Worm (Caenorhabditis elegans) whole organism, L3 larva: Measurements from ENCODE around the gene hgap-2.
A peak's percentile ranks its signal among the peaks of the same experiment; 100 is the strongest.

Experiments used
- R02D3.7 ChIP-seq: fragments of 150-350 bp; optimal IDR thresholded peaks from 2 replicates; lab custom pipeline; 2014; ENCODE audit warnings: missing biosample characterization, missing genetic modification characterization
- aly-2 ChIP-seq: fragments of 150-350 bp; optimal IDR thresholded peaks from 2 replicates; lab custom pipeline; 2014; ENCODE audit warnings: missing biosample characterization, missing genetic modification characterization
- ama-1 ChIP-seq: fragments of 150-350 bp; optimal IDR thresholded peaks from 2 replicates; lab custom pipeline; 2018
- ceh-28 ChIP-seq: fragments of 150-350 bp; optimal IDR thresholded peaks from 2 replicates; lab custom pipeline; 2014; ENCODE audit warnings: missing biosample characterization, missing genetic modification reagents, missing genetic modification characterization
- ceh-82 ChIP-seq: fragments of 150-350 bp; optimal IDR thresholded peaks from 2 replicates; lab custom pipeline; 2014; ENCODE audit warnings: missing biosample characterization, missing genetic modification characterization
- daf-12 ChIP-seq: fragments of 150-350 bp; optimal IDR thresholded peaks from 2 replicates; lab custom pipeline; 2014; ENCODE audit warnings: missing biosample characterization, missing genetic modification reagents, missing genetic modification characterization
- egl-27 ChIP-seq: sonication (generic microtip); optimal IDR thresholded peaks from 4 replicates; lab custom pipeline; 2017; ENCODE audit warnings: missing biosample characterization, missing genetic modification reagents, missing genetic modification characterization
- egl-5 ChIP-seq: fragments of 150-350 bp; optimal IDR thresholded peaks from 2 replicates; lab custom pipeline; 2017; ENCODE audit warnings: missing biosample characterization, missing genetic modification reagents, missing genetic modification characterization, inconsistent platforms
- elt-2 ChIP-seq: sonication (generic microtip); optimal IDR thresholded peaks from 2 replicates; lab custom pipeline; 2016; ENCODE audit warnings: missing genetic modification reagents, mild to moderate bottlenecking, missing genetic modification characterization, missing compliant biosample characterization
- elt-3 ChIP-seq, 3 experiments: fragments of 150-350 bp in 1 of 3; sonication (generic microtip) in 2 of 3; optimal IDR thresholded peaks; 2 replicates in 2 of 3; 4 replicates in 1 of 3; lab custom pipeline; 2014 to 2017; ENCODE audit warnings: missing biosample characterization in 3 of 3, missing genetic modification characterization in 3 of 3
- fkh-10 ChIP-seq: sonication (generic microtip); optimal IDR thresholded peaks from 2 replicates; lab custom pipeline; 2017; ENCODE audit warnings: missing biosample characterization, missing genetic modification reagents, missing genetic modification characterization
- fkh-2 ChIP-seq: fragments of 150-350 bp; optimal IDR thresholded peaks from 2 replicates; lab custom pipeline; 2014; ENCODE audit warnings: missing biosample characterization, missing genetic modification reagents, missing genetic modification characterization
- fos-1 ChIP-seq: fragments of 150-350 bp; optimal IDR thresholded peaks from 2 replicates; lab custom pipeline; 2014; ENCODE audit warnings: missing biosample characterization, missing genetic modification characterization
- hmg-11 ChIP-seq: sonication (generic microtip); optimal IDR thresholded peaks from 2 replicates; lab custom pipeline; 2016; ENCODE audit warnings: missing genetic modification characterization, missing compliant biosample characterization
- lin-15B ChIP-seq: fragments of 150-350 bp; optimal IDR thresholded peaks from 2 replicates; lab custom pipeline; 2014; ENCODE audit warnings: missing biosample characterization, missing genetic modification characterization
- lin-39 ChIP-seq: fragments of 150-350 bp; optimal IDR thresholded peaks from 2 replicates; lab custom pipeline; 2018; ENCODE audit warnings: missing biosample characterization, missing genetic modification reagents, missing genetic modification characterization
- lsy-12 ChIP-seq: sonication (generic microtip); optimal IDR thresholded peaks from 2 replicates; lab custom pipeline; 2016; ENCODE audit warnings: mild to moderate bottlenecking, missing genetic modification characterization, missing compliant biosample characterization
- mdl-1 ChIP-seq: fragments of 150-350 bp; optimal IDR thresholded peaks from 2 replicates; lab custom pipeline; 2014; ENCODE audit warnings: missing biosample characterization, missing genetic modification characterization
- nfya-1 ChIP-seq: sonication (generic microtip); optimal IDR thresholded peaks from 2 replicates; lab custom pipeline; 2017; ENCODE audit warnings: missing genetic modification characterization, mild to moderate bottlenecking, missing compliant biosample characterization, antibody characterized with exemption, moderate library complexity; ENCODE audit not compliant: insufficient read depth
- nhr-11 ChIP-seq: fragments of 150-350 bp; optimal IDR thresholded peaks from 2 replicates; lab custom pipeline; 2014; ENCODE audit warnings: missing biosample characterization, missing genetic modification characterization
- nhr-12 ChIP-seq: fragments of 150-350 bp; optimal IDR thresholded peaks from 2 replicates; lab custom pipeline; 2014; ENCODE audit warnings: missing biosample characterization, missing genetic modification characterization
- nhr-23 ChIP-seq: fragments of 150-350 bp; optimal IDR thresholded peaks from 2 replicates; lab custom pipeline; 2014; ENCODE audit warnings: missing biosample characterization, missing genetic modification reagents, missing genetic modification characterization
- nhr-237 ChIP-seq: fragments of 150-350 bp; optimal IDR thresholded peaks from 2 replicates; lab custom pipeline; 2014; ENCODE audit warnings: missing biosample characterization, missing genetic modification characterization
- nhr-25 ChIP-seq: sonication (generic microtip); optimal IDR thresholded peaks from 2 replicates; lab custom pipeline; 2017; ENCODE audit warnings: missing biosample characterization, missing genetic modification characterization
- nhr-28 ChIP-seq: fragments of 150-350 bp; optimal IDR thresholded peaks from 2 replicates; lab custom pipeline; 2014; ENCODE audit warnings: missing biosample characterization, missing genetic modification characterization
- nhr-43 ChIP-seq: sonication (generic microtip); optimal IDR thresholded peaks from 2 replicates; lab custom pipeline; 2016; ENCODE audit warnings: mild to moderate bottlenecking, missing genetic modification characterization, missing compliant biosample characterization; ENCODE audit not compliant: poor library complexity, severe bottlenecking
- nhr-67 ChIP-seq: fragments of 150-350 bp; optimal IDR thresholded peaks from 2 replicates; lab custom pipeline; 2014; ENCODE audit warnings: missing biosample characterization, missing genetic modification characterization
- nhr-76 ChIP-seq: fragments of 150-350 bp; sonication (generic microtip); optimal IDR thresholded peaks from 5 replicates; lab custom pipeline; 2014; ENCODE audit warnings: missing biosample characterization, missing genetic modification characterization
- nhr-77 ChIP-seq: fragments of 150-350 bp; optimal IDR thresholded peaks from 2 replicates; lab custom pipeline; 2014; ENCODE audit warnings: missing biosample characterization, missing genetic modification characterization
- pha-4 ChIP-seq: fragments of 150-350 bp; optimal IDR thresholded peaks from 2 replicates; lab custom pipeline; 2014; ENCODE audit warnings: missing biosample characterization, missing genetic modification reagents, missing genetic modification characterization
- pqm-1 ChIP-seq: fragments of 150-350 bp; optimal IDR thresholded peaks from 2 replicates; lab custom pipeline; 2017; ENCODE audit warnings: missing biosample characterization, missing genetic modification characterization, inconsistent platforms
- sea-2 ChIP-seq: fragments of 150-350 bp; sonication (generic microtip); optimal IDR thresholded peaks from 4 replicates; lab custom pipeline; 2014; ENCODE audit warnings: missing biosample characterization, missing genetic modification reagents, missing genetic modification characterization
- skn-1 ChIP-seq: fragments of 150-350 bp; optimal IDR thresholded peaks from 2 replicates; lab custom pipeline; 2014; ENCODE audit warnings: missing biosample characterization, missing genetic modification characterization
- snpc-4 ChIP-seq: fragments of 150-350 bp; optimal IDR thresholded peaks from 2 replicates; lab custom pipeline; 2014; ENCODE audit warnings: missing biosample characterization, missing genetic modification characterization
- tbx-2 ChIP-seq: sonication (generic microtip); optimal IDR thresholded peaks from 2 replicates; lab custom pipeline; 2016; ENCODE audit warnings: mild to moderate bottlenecking, missing genetic modification characterization, missing compliant biosample characterization
- unc-39 ChIP-seq: sonication (generic microtip); optimal IDR thresholded peaks from 4 replicates; lab custom pipeline; 2017; ENCODE audit warnings: missing biosample characterization, missing genetic modification characterization
- unc-62 ChIP-seq: fragments of 150-350 bp; sonication (generic microtip); optimal IDR thresholded peaks from 4 replicates; lab custom pipeline; 2014; ENCODE audit warnings: missing biosample characterization, missing genetic modification reagents, missing genetic modification characterization
- zag-1 ChIP-seq: fragments of 150-350 bp; optimal IDR thresholded peaks from 2 replicates; lab custom pipeline; 2014; ENCODE audit warnings: missing biosample characterization, missing genetic modification characterization

hgap-2 gene

DNA sequence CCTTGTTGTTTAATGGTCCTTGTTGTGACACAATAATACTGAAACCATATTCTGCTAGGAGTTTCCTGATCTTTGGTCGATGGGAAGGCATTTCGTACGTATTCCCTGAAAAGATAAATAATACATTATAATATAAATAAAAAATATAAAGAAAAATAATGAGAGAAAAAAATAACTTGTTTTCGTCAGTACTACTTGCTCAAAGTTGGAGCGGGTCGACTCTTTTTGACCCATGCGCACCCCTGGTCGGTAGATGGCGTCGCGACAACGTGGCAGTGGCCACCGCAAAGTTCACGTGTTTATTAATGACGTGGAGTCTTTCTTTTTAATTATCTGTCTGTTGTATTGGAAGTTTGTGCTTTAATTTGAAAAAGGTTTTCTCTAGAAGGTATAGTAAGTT, 11.1 kb upstream of the hgap-2 start, which contains the start of gene C34C6.10:
Gene C34C6.10, minus strand, starts transcription at position 101 of the 400 bp plus-strand sequence.
- TF ChIP-seq sea-2: no peak
- TF ChIP-seq daf-12 (tag; lab: Kevin White, UChicago): no peak
- no peak for TF ChIP-seq lin-39 (tag; lab: Kevin White, UChicago)
- no peak for TF ChIP-seq lsy-12 (tag; lab: Kevin White, UChicago)
- no peak for TF ChIP-seq tbx-2 (tag; lab: Kevin White, UChicago)
- TF ChIP-seq R02D3.7: no peak
- no peak for TF ChIP-seq nhr-77 (tag; lab: Kevin White, UChicago)
- no peak for TF ChIP-seq zag-1 (tag; lab: Kevin White, UChicago)
- TF ChIP-seq unc-39: no peak
- no peak for TF ChIP-seq nhr-11 (tag; lab: Kevin White, UChicago)
- TF ChIP-seq skn-1 (tag; lab: Kevin White, UChicago): no peak
- no peak for TF ChIP-seq nhr-23 (tag; lab: Kevin White, UChicago)
- TF ChIP-seq nhr-67 (tag; lab: Kevin White, UChicago): no peak
- TF ChIP-seq pha-4 (tag; lab: Kevin White, UChicago): no peak

DNA sequence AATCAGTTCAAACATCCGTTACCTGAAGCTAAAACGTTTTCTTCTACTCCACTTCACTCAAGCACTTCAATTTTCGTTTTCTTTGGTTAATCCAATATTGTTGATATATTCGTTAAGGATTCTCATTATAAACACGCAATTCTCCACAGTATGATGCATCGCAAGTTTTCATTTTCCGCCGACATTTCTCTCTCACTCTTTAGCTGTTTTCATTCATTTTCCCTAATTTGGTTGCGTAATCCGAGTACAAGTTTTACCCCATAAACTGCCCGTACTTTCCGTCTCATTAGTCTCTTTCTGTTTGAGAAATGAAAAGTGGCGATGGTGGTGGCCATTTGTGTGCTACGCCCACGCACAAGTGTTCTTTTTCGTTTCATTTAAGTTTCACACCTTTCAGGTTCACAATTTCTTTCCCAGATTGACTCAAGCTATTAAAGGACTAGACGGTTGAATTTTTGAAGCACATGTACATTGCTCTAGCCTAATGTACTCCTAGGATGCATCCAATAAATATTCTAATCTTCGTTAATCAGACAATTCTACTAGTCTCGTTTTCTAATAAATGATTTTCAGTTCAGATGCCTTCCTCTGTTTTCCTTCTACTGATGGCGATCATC, 6.7 kb upstream of the hgap-2 start, which contains the start of gene C34C6.3:
Gene C34C6.3, plus strand, starts transcription at position 567 of the 617 bp plus-strand sequence.
- TF ChIP-seq nhr-28 (tag; lab: Kevin White, UChicago) (no peak), nhr-43 (tag; lab: Kevin White, UChicago) (no peak), elt-3 (tag; optimal IDR thresholded peaks at IDR 0.05; lab: Kevin White, UChicago) (no peak), pqm-1 (tag; lab: Kevin White, UChicago) (no peak), fos-1 (no peak), pha-4 (tag; lab: Kevin White, UChicago) (no peak), hmg-11 (tag; lab: Kevin White, UChicago) (no peak), R02D3.7 (no peak), nfya-1 (no peak), unc-62 (GFP tag; lab: Kevin White, UChicago) (no peak), elt-2 (tag; lab: Kevin White, UChicago) (no peak), nhr-23 (tag; lab: Kevin White, UChicago) (no peak), aly-2 (tag; lab: Kevin White, UChicago) (no peak), ceh-28 (tag; lab: Kevin White, UChicago) (no peak), snpc-4 (tag; lab: Kevin White, UChicago) (no peak), egl-27 (tag; lab: Kevin White, UChicago) (no peak)

DNA sequence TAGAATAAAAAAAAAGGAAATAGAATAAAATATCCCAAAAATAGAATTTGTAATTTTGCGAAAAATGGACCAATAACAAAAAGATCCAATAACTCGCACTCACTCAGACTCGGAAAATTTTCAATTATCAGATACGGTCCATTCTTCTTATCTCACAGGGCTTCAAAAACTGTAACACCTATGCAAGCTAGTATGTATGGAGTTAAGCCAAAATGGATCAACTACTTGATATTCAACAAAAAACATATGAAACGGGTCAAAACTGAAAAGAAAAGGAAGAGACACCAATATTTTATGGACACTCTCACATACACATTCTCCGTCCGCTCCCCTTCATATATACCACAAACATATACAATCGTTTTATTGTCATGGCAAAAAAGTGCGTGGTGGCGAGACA, 899 bp upstream of the hgap-2 start, which contains the start of gene C34C6.9:
Gene C34C6.9, plus strand, starts transcription at position 301 of the 400 bp plus-strand sequence.
- TF ChIP-seq nhr-76 (tag; lab: Kevin White, UChicago) (no peak), daf-12 (tag; lab: Kevin White, UChicago) (no peak), ama-1 (no peak), nhr-23 (tag; lab: Kevin White, UChicago) (no peak), ceh-82 (tag; lab: Kevin White, UChicago) (no peak), skn-1 (tag; lab: Kevin White, UChicago) (no peak), nhr-28 (tag; lab: Kevin White, UChicago) (no peak), egl-5 (tag; lab: Kevin White, UChicago) (no peak), egl-27 (tag; lab: Kevin White, UChicago) (no peak), lsy-12 (tag; lab: Kevin White, UChicago) (no peak), nhr-25 (tag; lab: Kevin White, UChicago) (no peak), ceh-28 (tag; lab: Kevin White, UChicago) (no peak), lin-15B (tag; lab: Kevin White, UChicago) (no peak), nhr-12 (no peak), aly-2 (tag; lab: Kevin White, UChicago) (no peak), mdl-1 (tag; lab: Kevin White, UChicago) (no peak), elt-2 (tag; lab: Kevin White, UChicago) (no peak), elt-3 (tag; optimal IDR thresholded peaks at IDR 0.05; lab: Kevin White, UChicago) (no peak), pqm-1 (tag; lab: Kevin White, UChicago) (no peak), tbx-2 (tag; lab: Kevin White, UChicago) (no peak)

DNA sequence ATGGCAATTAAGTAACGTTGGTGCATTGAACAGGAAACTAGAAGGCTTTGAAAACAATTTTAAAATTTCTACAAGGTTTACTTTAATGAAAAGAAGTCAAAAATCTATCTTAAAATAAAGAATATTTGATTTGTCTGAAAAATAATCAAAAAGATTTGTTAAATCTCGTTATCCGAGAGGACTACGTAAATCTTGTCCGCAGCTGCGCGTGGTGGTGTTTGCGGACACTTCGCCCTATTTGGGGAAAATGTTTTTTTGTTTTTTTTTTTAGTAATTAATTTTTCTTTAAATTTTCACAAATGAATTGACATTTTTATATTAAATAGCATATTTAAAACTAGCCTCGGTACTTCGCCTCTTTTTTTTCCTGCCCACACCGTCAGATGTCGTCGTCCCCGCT, 791 bp downstream of the hgap-2 start:
- TF ChIP-seq fkh-2 (tag; lab: Kevin White, UChicago) (no peak), nhr-43 (tag; lab: Kevin White, UChicago) (peak; percentile 50), fos-1 (no peak), nfya-1 (peak; percentile 60), ama-1 (no peak), nhr-77 (tag; lab: Kevin White, UChicago) (no peak), nhr-11 (tag; lab: Kevin White, UChicago) (no peak), egl-5 (tag; lab: Kevin White, UChicago) (peak; percentile 63), R02D3.7 (peak; percentile 28), nhr-237 (tag; lab: Kevin White, UChicago) (no peak), hmg-11 (tag; lab: Kevin White, UChicago) (peak; percentile 55), sea-2 (no peak), nhr-23 (tag; lab: Kevin White, UChicago) (no peak), ceh-82 (tag; lab: Kevin White, UChicago) (no peak), pha-4 (tag; lab: Kevin White, UChicago) (no peak), fkh-10 (GFP tag; lab: Kevin White, UChicago) (no peak), lin-15B (tag; lab: Kevin White, UChicago) (peak; percentile 49), snpc-4 (tag; lab: Kevin White, UChicago) (peak; percentile 49), lin-39 (tag; lab: Kevin White, UChicago) (peak; percentile 46), egl-27 (tag; lab: Kevin White, UChicago) (no peak)
